Fruit fly (Drosophila melanogaster): ENCODE results near the gene CG31677.

- no peak for TF ChIP-seq dsf (GFP tag; optimal IDR thresholded peaks at IDR 0.05; ENCODE audit: borderline replicate concordance)
- no peak for TF ChIP-seq psq (GFP tag; optimal IDR thresholded peaks at IDR 0.05)
- no peak for TF ChIP-seq CG32264 (GFP tag; optimal IDR thresholded peaks at IDR 0.05)
- no peak for TF ChIP-seq br (GFP tag; optimal IDR thresholded peaks at IDR 0.05)
- no peak for TF ChIP-seq lola (GFP tag; optimal IDR thresholded peaks at IDR 0.05)
- TF ChIP-seq sage (GFP tag; optimal IDR thresholded peaks at IDR 0.05), result no peak
- TF ChIP-seq pan (optimal IDR thresholded peaks at IDR 0.05), result no peak
- no peak for TF ChIP-seq dl (GFP tag; optimal IDR thresholded peaks at IDR 0.05; ENCODE audit: insufficient read depth in 1 of 2, partially characterized antibody in 2 of 2)
- no peak for TF ChIP-seq Vsx2 (GFP tag; optimal IDR thresholded peaks at IDR 0.05; ENCODE audit: partially characterized antibody)
- TF ChIP-seq HLH106 (tag; optimal IDR thresholded peaks at IDR 0.05), result no peak
- no peak for TF ChIP-seq Myc (optimal IDR thresholded peaks at IDR 0.05)
- no peak for TF ChIP-seq Dfd (GFP tag; optimal IDR thresholded peaks at IDR 0.05)
Observed at dm6 chr2L:20634215-20634614, 30.2 kb upstream of the CG31677 start, which contains the start of gene CG17472.

Data from whole organism, wandering third instar larva.